Worm (Caenorhabditis elegans) whole organism, L4 larva: ENCODE data around the gene C09E8.1.

ENCODE experiments used
- D1046.2 ChIP-seq: fragments of 200-800 bp; sonication (Bioruptor generic); IDR thresholded peaks from 2 replicates; pipeline ENCODE4 v1.3.6; 2022; ENCODE audit warnings: missing genetic modification characterization, missing compliant biosample characterization
- F37D6.2 ChIP-seq: sonication (generic microtip); optimal IDR thresholded peaks from 2 replicates; lab custom pipeline; 2016; ENCODE audit warnings: mild to moderate bottlenecking, missing genetic modification characterization, missing compliant biosample characterization
- F44E2.7 ChIP-seq: fragments of 200-800 bp; sonication (Bioruptor generic); IDR thresholded peaks from 2 replicates; pipeline ENCODE4 v2.1.2; 2022; ENCODE audit warnings: missing genetic modification characterization, missing compliant biosample characterization
- Y105C5A.15 ChIP-seq: fragments of 200-800 bp; sonication (Bioruptor generic); IDR thresholded peaks from 2 replicates; pipeline ENCODE4 v1.3.6; 2022; ENCODE audit warnings: missing genetic modification characterization, missing compliant biosample characterization
- ZK546.5 ChIP-seq, 2 experiments: sonication (generic microtip); optimal IDR thresholded peaks; 2 replicates each; lab custom pipeline; 2017; ENCODE audit warnings: missing biosample characterization in 2 of 2, missing genetic modification characterization in 2 of 2
- aha-1 ChIP-seq: fragments of 150-350 bp; peaks from one replicate; lab custom pipeline; 2014; ENCODE audit warnings: missing biosample characterization, missing genetic modification characterization
- ama-1 ChIP-seq: fragments of 150-350 bp; optimal IDR thresholded peaks from 2 replicates; lab custom pipeline; 2014; ENCODE audit warnings: inconsistent platforms, mixed read lengths
- ceh-28 ChIP-seq: fragments of 150-350 bp; optimal IDR thresholded peaks from 2 replicates; lab custom pipeline; 2014; ENCODE audit warnings: missing biosample characterization, missing genetic modification reagents, missing genetic modification characterization
- ceh-44 ChIP-seq: fragments of 200-800 bp; sonication (Bioruptor generic); IDR thresholded peaks from 2 replicates; pipeline ENCODE4 v1.3.6; 2022; ENCODE audit warnings: missing genetic modification reagents, missing genetic modification characterization, missing compliant biosample characterization
- ctbp-1 ChIP-seq: fragments of 200-800 bp; sonication (Bioruptor generic); IDR thresholded peaks from 2 replicates; pipeline ENCODE4 v1.3.6; 2022; ENCODE audit warnings: missing genetic modification reagents, missing genetic modification characterization, missing compliant biosample characterization
- daf-19 ChIP-seq: fragments of 200-800 bp; sonication (Bioruptor generic); conservative IDR thresholded peaks from 2 replicates; pipeline ENCODE4 v1.3.6; 2022; ENCODE audit warnings: missing genetic modification characterization, missing compliant biosample characterization
- duxl-1 ChIP-seq: sonication (generic microtip); optimal IDR thresholded peaks from 2 replicates; lab custom pipeline; 2016; ENCODE audit warnings: mild to moderate bottlenecking, missing genetic modification characterization, moderate library complexity, missing compliant biosample characterization; ENCODE audit not compliant: poor library complexity
- hlh-11 ChIP-seq: fragments of 200-800 bp; sonication (Bioruptor generic); optimal IDR thresholded peaks from 2 replicates; lab custom pipeline; 2018; ENCODE audit warnings: mild to moderate bottlenecking, missing genetic modification characterization, missing compliant biosample characterization
- hlh-30 ChIP-seq: sonication (generic microtip); optimal IDR thresholded peaks from 2 replicates; lab custom pipeline; 2017; ENCODE audit warnings: antibody characterized with exemption, mild to moderate bottlenecking, missing genetic modification characterization, missing compliant biosample characterization; ENCODE audit not compliant: insufficient read depth
- hmg-1.1 ChIP-seq: fragments of 200-800 bp; sonication (Bioruptor generic); IDR thresholded peaks from 2 replicates; pipeline ENCODE4 v1.3.6; 2022; ENCODE audit warnings: missing genetic modification reagents, missing genetic modification characterization, missing compliant biosample characterization
- lim-7 ChIP-seq: fragments of 200-800 bp; sonication (Bioruptor generic); IDR thresholded peaks from 2 replicates; pipeline ENCODE4 v1.3.6; 2022; ENCODE audit warnings: missing genetic modification characterization, missing compliant biosample characterization
- lin-39 ChIP-seq: fragments of 150-350 bp; optimal IDR thresholded peaks from 2 replicates; lab custom pipeline; 2014; ENCODE audit warnings: missing biosample characterization, missing genetic modification reagents, missing genetic modification characterization
- madf-9 ChIP-seq: fragments of 200-800 bp; sonication (Bioruptor generic); conservative IDR thresholded peaks from 2 replicates; pipeline ENCODE4 v1.3.6; 2022; ENCODE audit warnings: missing genetic modification reagents, missing genetic modification characterization, missing compliant biosample characterization
- mxl-3 ChIP-seq: fragments of 200-800 bp; sonication (Bioruptor generic); optimal IDR thresholded peaks from 2 replicates; lab custom pipeline; 2018; ENCODE audit warnings: mild to moderate bottlenecking, missing genetic modification characterization, missing compliant biosample characterization
- nhr-102 ChIP-seq: sonication (generic microtip); optimal IDR thresholded peaks from 2 replicates; lab custom pipeline; 2016; ENCODE audit warnings: mild to moderate bottlenecking, missing genetic modification characterization, moderate library complexity, missing compliant biosample characterization
- nhr-111 ChIP-seq: fragments of 200-800 bp; sonication (Bioruptor generic); optimal IDR thresholded peaks from 2 replicates; lab custom pipeline; 2018; ENCODE audit warnings: mild to moderate bottlenecking, missing genetic modification characterization, missing compliant biosample characterization
- nhr-25 ChIP-seq: sonication (generic microtip); optimal IDR thresholded peaks from 2 replicates; lab custom pipeline; 2017; ENCODE audit warnings: missing genetic modification characterization, mild to moderate bottlenecking, missing compliant biosample characterization, antibody characterized with exemption, moderate library complexity, borderline replicate concordance; ENCODE audit not compliant: insufficient read depth
- nhr-41 ChIP-seq: fragments of 200-800 bp; sonication (Bioruptor generic); IDR thresholded peaks from 2 replicates; pipeline ENCODE4 v1.3.6; 2022; ENCODE audit warnings: missing genetic modification reagents, missing genetic modification characterization, missing compliant biosample characterization
- nhr-42 ChIP-seq: fragments of 200-800 bp; sonication (Bioruptor generic); IDR thresholded peaks from 2 replicates; pipeline ENCODE4 v1.3.6; 2022; ENCODE audit warnings: missing genetic modification characterization, missing compliant biosample characterization
- nhr-6 ChIP-seq: fragments of 150-350 bp; optimal IDR thresholded peaks from 2 replicates; lab custom pipeline; 2014; ENCODE audit warnings: missing biosample characterization, missing genetic modification characterization
- php-3 ChIP-seq: fragments of 200-800 bp; sonication (Bioruptor generic); IDR thresholded peaks from 2 replicates; pipeline ENCODE4 v1.3.6; 2022; ENCODE audit warnings: missing genetic modification reagents, missing genetic modification characterization, missing compliant biosample characterization
- rbr-2 ChIP-seq: sonication (generic microtip); optimal IDR thresholded peaks from 2 replicates; lab custom pipeline; 2016; ENCODE audit warnings: missing genotype, missing genetic modification characterization, missing compliant biosample characterization
- sdz-12 ChIP-seq: fragments of 200-800 bp; sonication (Bioruptor generic); optimal IDR thresholded peaks from 2 replicates; lab custom pipeline; 2018; ENCODE audit warnings: mild to moderate bottlenecking, missing genetic modification characterization, missing compliant biosample characterization
- snpc-4 ChIP-seq: fragments of 150-350 bp; optimal IDR thresholded peaks from 2 replicates; lab custom pipeline; 2014; ENCODE audit warnings: missing biosample characterization, missing genetic modification characterization
- unc-62 ChIP-seq, 3 experiments: fragments of 150-350 bp in 1 of 3; sonication (generic microtip); optimal IDR thresholded peaks in 2 of 3; peaks in 1 of 3; 1 replicate in 1 of 3; 2 replicates in 2 of 3; lab custom pipeline; 2014 to 2017; ENCODE audit warnings: missing biosample characterization in 3 of 3, missing genetic modification characterization in 3 of 3, missing genetic modification reagents in 3 of 3, missing genotype in 1 of 3
- vab-7 ChIP-seq: fragments of 200-800 bp; sonication (Bioruptor generic); IDR thresholded peaks from 2 replicates; pipeline ENCODE4 v1.3.6; 2022; ENCODE audit warnings: missing genetic modification reagents, missing genetic modification characterization, missing compliant biosample characterization
- zfp-2 ChIP-seq: sonication (generic microtip); optimal IDR thresholded peaks from 2 replicates; lab custom pipeline; 2016; ENCODE audit warnings: mild to moderate bottlenecking, missing genetic modification characterization, missing compliant biosample characterization
- zfp-3 ChIP-seq: fragments of 200-800 bp; sonication (Bioruptor generic); conservative IDR thresholded peaks from 2 replicates; pipeline ENCODE4 v1.3.6; 2022; ENCODE audit warnings: missing genetic modification reagents, missing genetic modification characterization, missing compliant biosample characterization
- zip-2 ChIP-seq: fragments of 150-350 bp; optimal IDR thresholded peaks from 2 replicates; lab custom pipeline; 2014; ENCODE audit warnings: missing biosample characterization, missing genetic modification characterization
- ztf-7 ChIP-seq: fragments of 150-350 bp; optimal IDR thresholded peaks from 2 replicates; lab custom pipeline; 2014; ENCODE audit warnings: missing biosample characterization, missing genetic modification characterization

C09E8.1 gene

ce11 chrII:556185-556584, at the start of gene C09E8.1, which contains the start of gene C09E8.6:
C09E8.1 (plus strand) TSS chrII:556485.
C09E8.6 (plus strand) TSS chrII:556497.
- peak in 1 of 2 experiments; percentile 6 for TF ChIP-seq unc-62 (GFP tag; optimal IDR thresholded peaks at IDR 0.05 in 1 of 2; lab: Kevin White, UChicago)
- TF ChIP-seq unc-62 (tag; optimal IDR thresholded peaks at IDR 0.05; lab: Kevin White, UChicago), result no peak
- no peak for TF ChIP-seq mxl-3
- TF ChIP-seq, all 104 proteins: peak for 1

DNA sequence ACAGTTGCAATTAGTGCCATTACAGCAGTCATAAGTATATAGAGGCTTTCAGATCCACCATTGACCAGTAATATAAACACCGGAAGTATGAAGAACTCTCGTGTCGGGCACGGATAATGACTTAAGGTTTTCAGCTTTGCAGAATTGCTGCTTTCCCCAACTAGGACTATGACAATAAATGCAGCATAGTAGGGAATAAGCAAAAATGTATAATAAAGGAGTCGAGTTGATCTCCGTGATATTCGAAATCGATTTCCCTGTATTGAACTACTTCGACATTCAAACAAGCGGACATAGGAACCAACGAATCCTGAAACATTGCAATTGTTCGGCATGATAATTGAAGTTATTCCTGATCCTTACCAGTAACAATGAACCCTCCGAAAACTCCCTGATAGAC, 47.7 kb upstream of the C09E8.1 start:
- no peak for TF ChIP-seq aha-1 (tag; lab: Kevin White, UChicago)
- TF ChIP-seq ztf-7, result no peak
- TF ChIP-seq rbr-2 (tag; lab: Kevin White, UChicago), result no peak
- peak in 1 of 2 experiments; percentile 97 for TF ChIP-seq unc-62 (GFP tag; optimal IDR thresholded peaks at IDR 0.05 in 1 of 2; lab: Kevin White, UChicago)
- no peak for TF ChIP-seq unc-62 (tag; optimal IDR thresholded peaks at IDR 0.05; lab: Kevin White, UChicago)
- TF ChIP-seq zip-2, result no peak

DNA sequence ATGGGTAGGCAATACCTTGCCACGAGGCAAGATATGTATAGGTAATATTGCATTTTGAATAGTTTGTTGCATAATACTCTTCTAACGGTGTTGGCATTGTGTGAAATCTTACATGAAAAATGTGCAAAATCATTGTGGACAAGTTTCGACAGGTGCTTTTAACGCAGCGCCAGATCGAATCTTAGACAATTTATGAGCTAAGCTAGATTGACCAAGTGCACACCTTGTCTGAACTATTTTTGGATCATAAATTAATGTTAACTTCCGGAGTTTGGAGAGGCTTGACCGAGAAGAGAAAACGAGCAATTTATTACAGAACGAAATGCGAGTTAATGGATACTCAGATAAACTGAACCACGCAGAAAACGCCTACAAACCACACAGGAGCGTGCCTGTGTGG, 47.1 kb upstream of the C09E8.1 start, which contains the start of gene srh-105:
Gene srh-105 (minus strand): TSS at position 101 of the 400 bp plus-strand sequence.
- no peak for TF ChIP-seq hmg-1.1 (GFP tag; lab: Robert Waterston, UW)
- no peak for TF ChIP-seq nhr-41
- TF ChIP-seq madf-9 (GFP tag; lab: Robert Waterston, UW), result no peak
- no peak for TF ChIP-seq duxl-1
- TF ChIP-seq ctbp-1 (GFP tag; lab: Robert Waterston, UW), result no peak
- no peak for TF ChIP-seq hlh-30 (tag; lab: Kevin White, UChicago)
- TF ChIP-seq nhr-42 (GFP tag; lab: Robert Waterston, UW), result no peak
- no peak for TF ChIP-seq F44E2.7 (GFP tag; lab: Robert Waterston, UW)
- no peak for TF ChIP-seq Y105C5A.15 (GFP tag; lab: Robert Waterston, UW)
- no peak for TF ChIP-seq nhr-102
- TF ChIP-seq vab-7 (GFP tag; lab: Robert Waterston, UW), result no peak
- TF ChIP-seq aha-1 (tag; lab: Kevin White, UChicago), result no peak
- no peak for TF ChIP-seq zfp-2 (tag; lab: Kevin White, UChicago)
- TF ChIP-seq hlh-11 (tag; lab: Kevin White, UChicago), result no peak
- TF ChIP-seq zfp-3 (GFP tag; lab: Robert Waterston, UW), result no peak
- no peak for TF ChIP-seq lin-39 (tag; lab: Kevin White, UChicago)

- TF ChIP-seq nhr-25 (tag; lab: Kevin White, UChicago) (no peak), ama-1 (lab: Kevin White, UChicago) (no peak), lim-7 (GFP tag; lab: Robert Waterston, UW) (no peak), ceh-28 (tag; lab: Kevin White, UChicago) (no peak), sdz-12 (GFP tag; lab: Kevin White, UChicago) (no peak), php-3 (no peak), daf-19 (GFP tag; lab: Robert Waterston, UW) (no peak), zip-2 (no peak), hlh-30 (tag; lab: Kevin White, UChicago) (no peak), snpc-4 (tag; lab: Kevin White, UChicago) (no peak), Y105C5A.15 (GFP tag; lab: Robert Waterston, UW) (no peak), nhr-6 (no peak), nhr-111 (no peak), ctbp-1 (GFP tag; lab: Robert Waterston, UW) (no peak), nhr-41 (no peak), ceh-44 (GFP tag; lab: Robert Waterston, UW) (no peak), F37D6.2 (tag; lab: Kevin White, UChicago) (no peak), ZK546.5 (tag; optimal IDR thresholded peaks at IDR 0.05; lab: Kevin White, UChicago) (no peak), D1046.2 (no peak)
Measured at ce11 chrII:511968-512367, 44.3 kb upstream of the C09E8.1 start.
